Worm (Caenorhabditis elegans): ENCODE measurements around the gene BE0003N10.6.

Gene BE0003N10.6

ce11 chrIII:1037173-1037572 is 22.7 kb downstream of the BE0003N10.6 start, which contains the start of the genes chin-1 and BE0003N10.1 (continued):
- TF ChIP-seq fkh-4 (tag; optimal IDR thresholded peaks at IDR 0.05; ENCODE audit: borderline replicate concordance) = no peak
- TF ChIP-seq pax-3 (tag; optimal IDR thresholded peaks at IDR 0.05) = no peak
- no peak for TF ChIP-seq aha-1 (tag; optimal IDR thresholded peaks at IDR 0.05)
- TF ChIP-seq unc-30 (tag; optimal IDR thresholded peaks at IDR 0.05) = no peak
- no peak for TF ChIP-seq egl-27 (tag; optimal IDR thresholded peaks at IDR 0.05)
- TF ChIP-seq jun-1 (tag; optimal IDR thresholded peaks at IDR 0.05) = no peak
- TF ChIP-seq nhr-90 (tag; optimal IDR thresholded peaks at IDR 0.05; ENCODE audit: poor library complexity) = peak; percentile 42
- TF ChIP-seq nhr-28 (tag; optimal IDR thresholded peaks at IDR 0.05) = no peak
- peak; percentile 61 to 66 for TF ChIP-seq lin-35 (GFP tag; optimal IDR thresholded peaks at IDR 0.05)
- no peak for TF ChIP-seq nhr-77 (tag; optimal IDR thresholded peaks at IDR 0.05)
- no peak for TF ChIP-seq Y116A8C.19 (tag; optimal IDR thresholded peaks at IDR 0.05; ENCODE audit: borderline replicate concordance)
- no peak for TF ChIP-seq elt-2 (tag; optimal IDR thresholded peaks at IDR 0.05)
- no peak for TF ChIP-seq mdl-1 (tag; optimal IDR thresholded peaks at IDR 0.05)
- TF ChIP-seq efl-1 (optimal IDR thresholded peaks at IDR 0.05) = peak; percentile 47 to 70
- TF ChIP-seq efl-1 (GFP tag; optimal IDR thresholded peaks at IDR 0.05 in 1 of 2) = peak; percentile 67 to 97
- TF ChIP-seq ztf-11 (tag; optimal IDR thresholded peaks at IDR 0.05) = no peak
- no peak for TF ChIP-seq ztf-4 (tag; optimal IDR thresholded peaks at IDR 0.05)
- no peak for TF ChIP-seq dsc-1 (tag; optimal IDR thresholded peaks at IDR 0.05)
- peak; percentile 42 for TF ChIP-seq F16B12.6 (tag; optimal IDR thresholded peaks at IDR 0.05)
- peak; percentile 26 for TF ChIP-seq nhr-20 (tag; optimal IDR thresholded peaks at IDR 0.05)
- TF ChIP-seq nhr-19 (GFP tag; conservative IDR thresholded peaks at IDR 0.05) = peak; percentile 52
- TF ChIP-seq unc-62 (GFP tag; optimal IDR thresholded peaks at IDR 0.05) = no peak
- TF ChIP-seq aly-2 (tag; optimal IDR thresholded peaks at IDR 0.05) = peak; percentile 7
- no peak for TF ChIP-seq unc-98 (GFP tag; IDR thresholded peaks at IDR 0.05)
- TF ChIP-seq nhr-237 (tag; optimal IDR thresholded peaks at IDR 0.05) = no peak

ce11 chrIII:1034853-1035252 is 25.0 kb downstream of the BE0003N10.6 start:
- TF ChIP-seq lir-3 (tag; optimal IDR thresholded peaks at IDR 0.05; ENCODE audit: poor library complexity) (no peak), efl-1 (optimal IDR thresholded peaks at IDR 0.05) (no peak), efl-1 (GFP tag; optimal IDR thresholded peaks at IDR 0.05 in 1 of 2) (peak in 1 of 2 experiments; percentile 88)

- TF ChIP-seq zip-4 (GFP tag; optimal IDR thresholded peaks at IDR 0.05) = no peak
- TF ChIP-seq nhr-237 (tag; optimal IDR thresholded peaks at IDR 0.05) = no peak
- TF ChIP-seq mep-1 (tag; optimal IDR thresholded peaks at IDR 0.05) = no peak
- no peak for TF ChIP-seq C04F5.9 (tag; optimal IDR thresholded peaks at IDR 0.05)
- TF ChIP-seq ceh-90 (tag; optimal IDR thresholded peaks at IDR 0.05) = no peak
- no peak for TF ChIP-seq lin-15B (tag; optimal IDR thresholded peaks at IDR 0.05)
- TF ChIP-seq hlh-4 (tag; optimal IDR thresholded peaks at IDR 0.05) = no peak
- no peak for TF ChIP-seq snu-23 (GFP tag; optimal IDR thresholded peaks at IDR 0.05)
- no peak for TF ChIP-seq tbx-2 (tag; optimal IDR thresholded peaks at IDR 0.05)
- TF ChIP-seq hlh-17 (GFP tag; optimal IDR thresholded peaks at IDR 0.05; ENCODE audit: borderline replicate concordance) = no peak
- no peak for TF ChIP-seq blmp-1 (tag; optimal IDR thresholded peaks at IDR 0.05)
- TF ChIP-seq pqm-1 (tag; optimal IDR thresholded peaks at IDR 0.05) = no peak
These were observed 28.9 kb downstream of the BE0003N10.6 start, which contains the start of the genes clc-26 and E_BE45912.2 for ce11 chrIII:1030965-1031364. Gene clc-26, minus strand, starts transcription at chrIII:1031065. Gene E_BE45912.2, minus strand, starts transcription at chrIII:1031103.

- TF ChIP-seq elt-2 (tag; optimal IDR thresholded peaks at IDR 0.05) = peak; percentile 42
- TF ChIP-seq fkh-8 (tag; optimal IDR thresholded peaks at IDR 0.05) = no peak
- TF ChIP-seq lin-35 (GFP tag; optimal IDR thresholded peaks at IDR 0.05) = peak in 1 of 2 experiments; percentile 0
These were observed 31.6 kb downstream of the BE0003N10.6 start for ce11 chrIII:1028233-1028632.

All from whole organism, L1 larva.